Worm (Caenorhabditis elegans) whole organism, L4/young adult: Measurements from ENCODE around the gene Y42H9AR.5.

Experiments
- dao-5 ChIP-seq: sonication (generic microtip); optimal IDR thresholded peaks from 2 replicates; lab custom pipeline; 2016; ENCODE audit warnings: missing genotype, missing genetic modification characterization, moderate library complexity, missing compliant biosample characterization
- him-1 ChIP-seq: sonication (generic microtip); optimal IDR thresholded peaks from 2 replicates; lab custom pipeline; 2016; ENCODE audit warnings: missing genotype, missing genetic modification reagents, missing genetic modification characterization, missing compliant biosample characterization

DNA sequence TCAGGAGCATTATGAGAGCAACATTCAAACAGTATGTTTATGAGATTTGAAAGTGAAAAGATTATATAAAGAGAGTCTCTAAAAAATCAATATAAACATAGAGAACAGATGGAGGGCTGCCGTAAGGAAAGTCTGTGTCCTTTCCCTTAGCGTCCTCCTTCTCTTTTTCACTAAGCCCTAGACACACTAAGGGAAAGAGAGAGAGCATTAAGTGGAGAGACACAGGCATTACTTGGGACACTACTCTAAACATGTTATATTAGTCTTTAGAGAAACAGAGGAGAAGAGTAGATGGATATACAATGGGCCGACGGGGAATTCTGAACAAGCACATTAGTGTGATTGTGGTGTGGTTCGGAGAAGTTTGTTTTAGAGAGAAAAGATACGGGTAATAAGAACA lies 6.0 kb upstream of the Y42H9AR.5 start:
- no peak for TF ChIP-seq him-1 (tag; lab: Kevin White, UChicago)
- TF ChIP-seq dao-5 (tag; lab: Kevin White, UChicago) = no peak
